Fruit fly (Drosophila melanogaster) whole organism, prepupa: ENCODE results near the gene mahe.

ENCODE experiments used
- Blimp-1 ChIP-seq: fragments of 200-800 bp; sonication (Bioruptor generic); optimal IDR thresholded peaks from 3 replicates; lab custom pipeline; 2017; ENCODE audit warnings: missing biosample characterization, missing genetic modification characterization, mild to moderate bottlenecking, moderate library complexity, missing genetic modification reagents
- CG16779 ChIP-seq: fragments of 200-800 bp; sonication (Bioruptor generic); optimal IDR thresholded peaks from 3 replicates; lab custom pipeline; 2017; ENCODE audit warnings: missing biosample characterization, mild to moderate bottlenecking, missing genetic modification characterization
- CG4318 ChIP-seq: fragments of 200-800 bp; sonication (Bioruptor generic); optimal IDR thresholded peaks from 3 replicates; lab custom pipeline; 2017; ENCODE audit warnings: missing biosample characterization, mild to moderate bottlenecking, missing genetic modification characterization
- CG6163 ChIP-seq: fragments of 200-800 bp; sonication (Bioruptor generic); IDR thresholded peaks from 3 replicates; pipeline ENCODE4 v1.3.6; 2022; ENCODE audit warnings: missing biosample characterization, missing genetic modification characterization
- CG6854 ChIP-seq: fragments of 200-800 bp; sonication (Bioruptor generic); optimal IDR thresholded peaks from 2 replicates; lab custom pipeline; 2017; ENCODE audit warnings: missing biosample characterization, mild to moderate bottlenecking, missing genetic modification characterization
- CG7368 ChIP-seq: fragments of 200-800 bp; sonication (Bioruptor generic); optimal IDR thresholded peaks from 3 replicates; lab custom pipeline; 2016; ENCODE audit warnings: missing biosample characterization, missing genetic modification characterization
- CG8632 ChIP-seq: fragments of 200-800 bp; sonication (Bioruptor generic); optimal IDR thresholded peaks from 3 replicates; lab custom pipeline; 2016; ENCODE audit warnings: missing biosample characterization, missing genetic modification characterization
- Eip75B ChIP-seq: fragments of 200-800 bp; sonication (Bioruptor generic); optimal IDR thresholded peaks from 3 replicates; lab custom pipeline; 2016; ENCODE audit warnings: missing biosample characterization, missing genetic modification characterization
- Ets96B ChIP-seq: fragments of 200-800 bp; optimal IDR thresholded peaks from 2 replicates; lab custom pipeline; 2019; ENCODE audit warnings: missing biosample characterization, mild to moderate bottlenecking, missing genetic modification characterization, moderate library complexity
- Gug ChIP-seq: fragments of 200-800 bp; sonication (Bioruptor generic); IDR thresholded peaks from 2 replicates; pipeline ENCODE4 v1.3.6; 2022; ENCODE audit warnings: missing biosample characterization, missing genetic modification characterization
- Met ChIP-seq: fragments of 200-800 bp; sonication (Bioruptor generic); optimal IDR thresholded peaks from 3 replicates; lab custom pipeline; 2016; ENCODE audit warnings: missing biosample characterization, missing genetic modification characterization
- Sox14 ChIP-seq: fragments of 200-800 bp; sonication (Bioruptor generic); optimal IDR thresholded peaks from 3 replicates; lab custom pipeline; 2016; ENCODE audit warnings: missing biosample characterization, missing genetic modification characterization
- acj6 ChIP-seq: fragments of 200-800 bp; sonication (Bioruptor generic); optimal IDR thresholded peaks from 3 replicates; lab custom pipeline; 2016; ENCODE audit warnings: missing biosample characterization, missing genetic modification characterization
- dac ChIP-seq: fragments of 200-800 bp; sonication (Bioruptor generic); optimal IDR thresholded peaks from 2 replicates; lab custom pipeline; 2017; ENCODE audit warnings: missing biosample characterization, mild to moderate bottlenecking, missing genetic modification characterization
- eg ChIP-seq: fragments of 200-800 bp; sonication (Bioruptor generic); IDR thresholded peaks from 3 replicates; pipeline ENCODE4 v1.3.6; 2022; ENCODE audit warnings: missing biosample characterization, missing genetic modification characterization
- fd59A ChIP-seq: fragments of 200-800 bp; sonication (Bioruptor generic); optimal IDR thresholded peaks from 2 replicates; lab custom pipeline; 2017; ENCODE audit warnings: missing biosample characterization, mild to moderate bottlenecking, missing genetic modification characterization, missing genetic modification reagents
- fkh ChIP-seq: fragments of 200-800 bp; sonication (Bioruptor generic); optimal IDR thresholded peaks from 3 replicates; lab custom pipeline; 2017; ENCODE audit warnings: missing biosample characterization, mild to moderate bottlenecking, missing genetic modification characterization, moderate library complexity
- lz ChIP-seq: fragments of 200-800 bp; sonication (Bioruptor generic); optimal IDR thresholded peaks from 3 replicates; lab custom pipeline; 2016; ENCODE audit warnings: missing biosample characterization, missing genetic modification characterization
- spab ChIP-seq: fragments of 200-800 bp; sonication (Bioruptor generic); optimal IDR thresholded peaks from 2 replicates; lab custom pipeline; 2017; ENCODE audit warnings: missing biosample characterization, mild to moderate bottlenecking, missing genetic modification characterization, missing genetic modification reagents
- ss ChIP-seq, 2 experiments: fragments of 200-800 bp; sonication (Bioruptor generic); optimal IDR thresholded peaks; 2 replicates in 1 of 2; 3 replicates in 1 of 2; lab custom pipeline; 2017 to 2018; ENCODE audit warnings: mild to moderate bottlenecking in 2 of 2, missing biosample characterization in 2 of 2, missing genetic modification characterization in 2 of 2, moderate library complexity in 1 of 2
- topi ChIP-seq: fragments of 200-800 bp; sonication (Bioruptor generic); optimal IDR thresholded peaks from 3 replicates; lab custom pipeline; 2016; ENCODE audit warnings: missing biosample characterization, missing genetic modification characterization

The mahe gene

dm6 chrX:7878736-7879135 is 52.4 kb downstream of the mahe start, which contains the start of gene Ir7d:
Gene Ir7d (minus strand): TSS chrX:7878836.
- TF ChIP-seq spab (no peak), dac (GFP tag; lab: Kevin White, UChicago) (no peak), CG4318 (GFP tag; lab: Kevin White, UChicago) (no peak), CG7368 (GFP tag; lab: Kevin White, UChicago) (no peak), Ets96B (tag; lab: Kevin White, UChicago) (no peak), eg (GFP tag; lab: Robert Waterston, UW) (no peak), CG6163 (no peak), CG16779 (tag; lab: Kevin White, UChicago) (no peak), Met (GFP tag; lab: Kevin White, UChicago) (no peak)

- TF ChIP-seq Sox14 (GFP tag; lab: Kevin White, UChicago) (no peak), acj6 (no peak)
These were observed 57.1 kb downstream of the mahe start, which contains the start of gene Ir7c for dm6 chrX:7874094-7874493. Gene Ir7c (plus strand): TSS chrX:7874394.

- no peak for TF ChIP-seq CG8632 (GFP tag; lab: Kevin White, UChicago)
- TF ChIP-seq Blimp-1 (GFP tag; lab: Kevin White, UChicago), result no peak
- no peak for TF ChIP-seq dac (GFP tag; lab: Kevin White, UChicago)
- no peak for TF ChIP-seq fd59A (GFP tag; lab: Kevin White, UChicago)
- TF ChIP-seq topi, result no peak
- TF ChIP-seq CG16779 (tag; lab: Kevin White, UChicago), result no peak
- TF ChIP-seq lz (GFP tag; lab: Kevin White, UChicago), result no peak
- no peak for TF ChIP-seq Gug (GFP tag; lab: Robert Waterston, UW)
- no peak for TF ChIP-seq Eip75B (GFP tag; lab: Kevin White, UChicago)
- TF ChIP-seq fkh, result no peak
- no peak for TF ChIP-seq ss (GFP tag; optimal IDR thresholded peaks at IDR 0.05; lab: Kevin White, UChicago)
- TF ChIP-seq CG6854 (GFP tag; lab: Kevin White, UChicago), result no peak
- TF ChIP-seq, all 60 proteins: peak for 0
These were observed 57.8 kb downstream of the mahe start, which contains the start of gene dec for dm6 chrX:7873172-7873930. Gene dec (minus strand): TSS chrX:7873222.
